Worm (Caenorhabditis elegans) whole organism, late embryonic: Measurements from ENCODE around the gene ceh-87.
"Not testable (repeated sequence)": the region's sequence is repeated elsewhere in the genome, so short reads cannot be mapped to it uniquely, and the experiment has no call there.

ENCODE experiments used
- nfya-1 ChIP-seq: sonication (generic microtip); optimal IDR thresholded peaks from 2 replicates; lab custom pipeline; 2017; ENCODE audit warnings: missing genetic modification characterization, mild to moderate bottlenecking, missing compliant biosample characterization, antibody characterized with exemption, moderate library complexity
- pha-4 ChIP-seq: fragments of 150-350 bp; optimal IDR thresholded peaks from 2 replicates; lab custom pipeline; 2018; ENCODE audit warnings: missing biosample characterization, missing genetic modification reagents, missing genetic modification characterization
- ttx-3 ChIP-seq: sonication (generic microtip); optimal IDR thresholded peaks from 2 replicates; lab custom pipeline; 2016; ENCODE audit warnings: missing genetic modification reagents, missing genetic modification characterization, missing compliant biosample characterization

DNA sequence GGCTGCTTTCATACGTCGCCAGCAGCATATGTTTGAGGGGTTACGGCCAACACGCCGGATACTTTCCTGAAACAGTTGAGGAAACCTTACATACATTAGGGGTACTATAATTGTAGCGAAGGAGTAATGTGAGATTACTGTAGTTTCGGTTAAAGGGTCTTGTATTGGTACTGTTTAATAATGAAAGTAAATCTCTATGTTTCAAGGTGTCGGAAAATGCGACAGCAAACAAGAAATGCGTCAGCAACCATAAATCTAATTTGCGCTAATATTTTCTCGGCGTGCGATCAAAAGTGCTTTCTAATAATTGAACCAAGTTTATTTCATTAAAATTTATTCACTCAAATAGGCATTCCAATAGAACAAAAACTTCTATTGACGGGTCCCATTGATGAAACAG is 11.8 kb downstream of the ceh-87 start, which contains the start of gene sri-57:
- not testable (repeated sequence) for TF ChIP-seq nfya-1; pha-4 (tag; lab: Kevin White, UChicago); ttx-3 (tag; lab: Kevin White, UChicago)
